Worm (Caenorhabditis elegans) whole organism, young adult: ENCODE results near the gene srh-41.

ENCODE experiments used
- C17E4.6 ChIP-seq: fragments of 200-800 bp; sonication (Bioruptor generic); IDR thresholded peaks from 2 replicates; pipeline ENCODE4 v1.3.6; 2022; ENCODE audit warnings: missing genetic modification reagents, missing genetic modification characterization, missing compliant biosample characterization
- F22D6.2 ChIP-seq: sonication (generic microtip); optimal IDR thresholded peaks from 2 replicates; lab custom pipeline; 2016; ENCODE audit warnings: mild to moderate bottlenecking, missing genetic modification characterization, missing compliant biosample characterization
- F33H1.4 ChIP-seq: fragments of 200-800 bp; sonication (Bioruptor generic); IDR thresholded peaks from 2 replicates; pipeline ENCODE4 v1.3.6; 2022; ENCODE audit warnings: missing genetic modification reagents, missing genetic modification characterization, missing compliant biosample characterization
- F55B11.4 ChIP-seq: sonication (generic microtip); optimal IDR thresholded peaks from 2 replicates; lab custom pipeline; 2016; ENCODE audit warnings: missing compliant biosample characterization, missing genetic modification characterization, borderline replicate concordance; ENCODE audit not compliant: insufficient read depth
- F57A8.1 ChIP-seq: fragments of 200-800 bp; sonication (Bioruptor generic); optimal IDR thresholded peaks from 2 replicates; lab custom pipeline; 2018; ENCODE audit warnings: mild to moderate bottlenecking, missing genetic modification characterization, moderate library complexity, missing compliant biosample characterization
- F57C9.4 ChIP-seq: sonication (generic microtip); optimal IDR thresholded peaks from 2 replicates; lab custom pipeline; 2017; ENCODE audit warnings: mild to moderate bottlenecking, missing genetic modification characterization, missing compliant biosample characterization
- K12H6.12 ChIP-seq: fragments of 200-800 bp; sonication (Bioruptor generic); optimal IDR thresholded peaks from 2 replicates; lab custom pipeline; 2018; ENCODE audit warnings: mild to moderate bottlenecking, missing genetic modification characterization, missing compliant biosample characterization
- T26A5.8 ChIP-seq: sonication (generic microtip); optimal IDR thresholded peaks from 2 replicates; lab custom pipeline; 2016; ENCODE audit warnings: missing genetic modification characterization, missing compliant biosample characterization
- Y53G8AR.9 ChIP-seq: fragments of 200-800 bp; sonication (Bioruptor generic); conservative IDR thresholded peaks from 2 replicates; pipeline ENCODE4 v1.3.6; 2022; ENCODE audit warnings: missing genetic modification reagents, missing genetic modification characterization, missing compliant biosample characterization
- Y79H2A.3 ChIP-seq: fragments of 200-800 bp; sonication (Bioruptor generic); conservative IDR thresholded peaks from 2 replicates; pipeline ENCODE4 v1.3.6; 2022; ENCODE audit warnings: missing genetic modification reagents, missing genetic modification characterization, missing compliant biosample characterization
- attf-5 ChIP-seq: fragments of 200-800 bp; sonication (Bioruptor generic); optimal IDR thresholded peaks from 2 replicates; lab custom pipeline; 2018; ENCODE audit warnings: mild to moderate bottlenecking, missing genetic modification characterization, missing compliant biosample characterization
- bed-2 ChIP-seq: fragments of 200-800 bp; sonication (Bioruptor generic); IDR thresholded peaks from 2 replicates; pipeline ENCODE4 v1.3.6; 2022; ENCODE audit warnings: missing genetic modification reagents, missing genetic modification characterization, missing compliant biosample characterization
- cebp-1 ChIP-seq, 2 experiments: fragments of 200-800 bp in 1 of 2; sonication (Bioruptor generic) in 1 of 2; sonication (generic microtip) in 1 of 2; IDR thresholded peaks in 1 of 2; optimal IDR thresholded peaks in 1 of 2; 2 replicates each; pipeline versions ENCODE4 v1.3.6 to Lab custom; 2017 to 2022; ENCODE audit warnings: missing compliant biosample characterization in 2 of 2, missing genetic modification characterization in 2 of 2, mild to moderate bottlenecking in 1 of 2, missing genetic modification reagents in 1 of 2, moderate library complexity in 1 of 2
- ceh-100 ChIP-seq: fragments of 200-800 bp; sonication (Bioruptor generic); IDR thresholded peaks from 2 replicates; pipeline ENCODE4 v1.3.6; 2022; ENCODE audit warnings: missing genetic modification reagents, missing genetic modification characterization, missing compliant biosample characterization
- ceh-58 ChIP-seq: fragments of 200-800 bp; sonication (Bioruptor generic); IDR thresholded peaks from 2 replicates; pipeline ENCODE4 v1.3.6; 2022; ENCODE audit warnings: missing genetic modification characterization, missing compliant biosample characterization
- egl-44 ChIP-seq: fragments of 200-800 bp; sonication (Bioruptor generic); IDR thresholded peaks from 2 replicates; pipeline ENCODE4 v1.3.6; 2022; ENCODE audit warnings: missing genetic modification reagents, missing genetic modification characterization, missing compliant biosample characterization
- egrh-3 ChIP-seq: fragments of 200-800 bp; sonication (Bioruptor generic); IDR thresholded peaks from 2 replicates; pipeline ENCODE4 v1.3.6; 2022; ENCODE audit warnings: missing genetic modification reagents, missing genetic modification characterization, missing compliant biosample characterization
- ets-4 ChIP-seq: fragments of 200-800 bp; sonication (Bioruptor generic); optimal IDR thresholded peaks from 2 replicates; lab custom pipeline; 2018; ENCODE audit warnings: mild to moderate bottlenecking, missing genetic modification characterization, missing compliant biosample characterization
- gei-17 ChIP-seq: fragments of 200-800 bp; sonication (Bioruptor generic); optimal IDR thresholded peaks from 2 replicates; lab custom pipeline; 2018; ENCODE audit warnings: mild to moderate bottlenecking, missing genetic modification characterization, missing compliant biosample characterization
- hlh-12 ChIP-seq: sonication (generic microtip); optimal IDR thresholded peaks from 2 replicates; lab custom pipeline; 2016; ENCODE audit warnings: missing genetic modification characterization, missing compliant biosample characterization
- hlh-26 ChIP-seq: fragments of 200-800 bp; sonication (Bioruptor generic); conservative IDR thresholded peaks from 2 replicates; pipeline ENCODE4 v1.3.6; 2022; ENCODE audit warnings: missing genetic modification reagents, missing genetic modification characterization, missing compliant biosample characterization
- hsf-1 ChIP-seq: fragments of 200-800 bp; sonication (Bioruptor generic); IDR thresholded peaks from 2 replicates; pipeline ENCODE4 v1.3.6; 2022; ENCODE audit warnings: missing genetic modification reagents, missing genetic modification characterization, missing compliant biosample characterization
- lag-1 ChIP-seq: fragments of 200-800 bp; sonication (Bioruptor generic); IDR thresholded peaks from 2 replicates; pipeline ENCODE4 v1.3.6; 2022; ENCODE audit warnings: missing genetic modification reagents, missing genetic modification characterization, missing compliant biosample characterization
- let-607 ChIP-seq, 2 experiments: fragments of 200-800 bp in 1 of 2; sonication (Bioruptor generic) in 1 of 2; sonication (generic microtip) in 1 of 2; optimal IDR thresholded peaks; 2 replicates each; lab custom pipeline; 2016 to 2018; ENCODE audit warnings: mild to moderate bottlenecking in 2 of 2, missing compliant biosample characterization in 2 of 2, missing genetic modification characterization in 2 of 2, moderate library complexity in 2 of 2, missing genotype in 1 of 2
- lir-1 ChIP-seq: fragments of 200-800 bp; sonication (Bioruptor generic); conservative IDR thresholded peaks from 2 replicates; pipeline ENCODE4 v1.3.6; 2022; ENCODE audit warnings: missing genetic modification reagents, missing genetic modification characterization, missing compliant biosample characterization
- lsy-27 ChIP-seq: sonication (generic microtip); optimal IDR thresholded peaks from 2 replicates; lab custom pipeline; 2017; ENCODE audit warnings: missing genetic modification characterization, mild to moderate bottlenecking, missing compliant biosample characterization, antibody characterized with exemption, missing genotype, borderline replicate concordance; ENCODE audit not compliant: insufficient read depth
- madf-10 ChIP-seq: sonication (generic microtip); optimal IDR thresholded peaks from 2 replicates; lab custom pipeline; 2016; ENCODE audit warnings: mild to moderate bottlenecking, missing genetic modification characterization, missing compliant biosample characterization
- madf-3 ChIP-seq: fragments of 200-800 bp; sonication (Bioruptor generic); IDR thresholded peaks from 2 replicates; pipeline ENCODE4 v1.3.6; 2022; ENCODE audit warnings: missing genetic modification reagents, missing genetic modification characterization, missing compliant biosample characterization
- madf-6 ChIP-seq: fragments of 200-800 bp; sonication (Bioruptor generic); IDR thresholded peaks from 2 replicates; pipeline ENCODE4 v1.3.6; 2022; ENCODE audit warnings: missing genetic modification reagents, missing genetic modification characterization, missing compliant biosample characterization
- madf-8 ChIP-seq: fragments of 200-800 bp; sonication (Bioruptor generic); conservative IDR thresholded peaks from 2 replicates; pipeline ENCODE4 v1.3.6; 2022; ENCODE audit warnings: missing genetic modification reagents, missing genetic modification characterization, missing compliant biosample characterization
- mcd-1 ChIP-seq: fragments of 200-800 bp; sonication (Bioruptor generic); IDR thresholded peaks from 2 replicates; pipeline ENCODE4 v1.3.6; 2022; ENCODE audit warnings: missing genetic modification reagents, missing genetic modification characterization, missing compliant biosample characterization
- nfyb-1 ChIP-seq: fragments of 200-800 bp; sonication (Bioruptor generic); IDR thresholded peaks from 2 replicates; pipeline ENCODE4 v1.3.6; 2022; ENCODE audit warnings: missing genetic modification reagents, missing genetic modification characterization, missing compliant biosample characterization
- nhr-179 ChIP-seq: sonication (generic microtip); optimal IDR thresholded peaks from 2 replicates; lab custom pipeline; 2016; ENCODE audit warnings: mild to moderate bottlenecking, missing genetic modification characterization, missing compliant biosample characterization
- nhr-27 ChIP-seq: fragments of 200-800 bp; sonication (Bioruptor generic); optimal IDR thresholded peaks from 2 replicates; lab custom pipeline; 2018; ENCODE audit warnings: mild to moderate bottlenecking, missing genetic modification characterization, moderate library complexity, missing compliant biosample characterization
- nhr-80 ChIP-seq: sonication (generic microtip); optimal IDR thresholded peaks from 2 replicates; lab custom pipeline; 2016; ENCODE audit warnings: missing genetic modification characterization, missing compliant biosample characterization
- rcor-1 ChIP-seq: fragments of 200-800 bp; sonication (Bioruptor generic); IDR thresholded peaks from 2 replicates; pipeline ENCODE4 v1.3.6; 2022; ENCODE audit warnings: missing genetic modification reagents, missing genetic modification characterization, missing compliant biosample characterization
- sdz-38 ChIP-seq: sonication (generic microtip); optimal IDR thresholded peaks from 2 replicates; lab custom pipeline; 2016; ENCODE audit warnings: missing genotype, missing genetic modification characterization, missing compliant biosample characterization
- sea-2 ChIP-seq: fragments of 200-800 bp; sonication (Bioruptor generic); IDR thresholded peaks from 2 replicates; pipeline ENCODE4 v1.3.6; 2022; ENCODE audit warnings: missing genetic modification characterization, missing compliant biosample characterization
- snpc-1.3 ChIP-seq: sonication (generic microtip); optimal IDR thresholded peaks from 2 replicates; lab custom pipeline; 2017; ENCODE audit warnings: missing genetic modification characterization, mild to moderate bottlenecking, missing compliant biosample characterization, antibody characterized with exemption, moderate library complexity, missing genotype, missing genetic modification reagents; ENCODE audit not compliant: insufficient read depth
- somi-1 ChIP-seq: fragments of 200-800 bp; sonication (Bioruptor generic); optimal IDR thresholded peaks from 2 replicates; lab custom pipeline; 2018; ENCODE audit warnings: mild to moderate bottlenecking, missing genetic modification characterization, missing compliant biosample characterization
- tbp1 ChIP-seq: fragments of 200-800 bp; sonication (Bioruptor generic); optimal IDR thresholded peaks from 2 replicates; lab custom pipeline; 2018; ENCODE audit warnings: mild to moderate bottlenecking, missing genetic modification characterization, missing compliant biosample characterization
- unc-62 ChIP-seq: fragments of 150-350 bp; optimal IDR thresholded peaks from 2 replicates; lab custom pipeline; 2014; ENCODE audit warnings: missing biosample characterization, missing genetic modification reagents, missing genetic modification characterization
- xnd-1 ChIP-seq: sonication (generic microtip); optimal IDR thresholded peaks from 2 replicates; lab custom pipeline; 2016; ENCODE audit warnings: missing genotype, missing genetic modification reagents, missing genetic modification characterization, missing compliant biosample characterization
- zfh-2 ChIP-seq: fragments of 200-800 bp; sonication (Bioruptor generic); conservative IDR thresholded peaks from 2 replicates; pipeline ENCODE4 v1.3.6; 2022; ENCODE audit warnings: missing genetic modification reagents, missing genetic modification characterization, missing compliant biosample characterization
- ztf-18 ChIP-seq: sonication (generic microtip); optimal IDR thresholded peaks from 2 replicates; lab custom pipeline; 2016; ENCODE audit warnings: missing genotype, mild to moderate bottlenecking, missing genetic modification characterization, missing compliant biosample characterization
- ztf-3 ChIP-seq: fragments of 200-800 bp; sonication (Bioruptor generic); optimal IDR thresholded peaks from 2 replicates; lab custom pipeline; 2018; ENCODE audit warnings: mild to moderate bottlenecking, missing genetic modification characterization, missing compliant biosample characterization

Gene srh-41

DNA sequence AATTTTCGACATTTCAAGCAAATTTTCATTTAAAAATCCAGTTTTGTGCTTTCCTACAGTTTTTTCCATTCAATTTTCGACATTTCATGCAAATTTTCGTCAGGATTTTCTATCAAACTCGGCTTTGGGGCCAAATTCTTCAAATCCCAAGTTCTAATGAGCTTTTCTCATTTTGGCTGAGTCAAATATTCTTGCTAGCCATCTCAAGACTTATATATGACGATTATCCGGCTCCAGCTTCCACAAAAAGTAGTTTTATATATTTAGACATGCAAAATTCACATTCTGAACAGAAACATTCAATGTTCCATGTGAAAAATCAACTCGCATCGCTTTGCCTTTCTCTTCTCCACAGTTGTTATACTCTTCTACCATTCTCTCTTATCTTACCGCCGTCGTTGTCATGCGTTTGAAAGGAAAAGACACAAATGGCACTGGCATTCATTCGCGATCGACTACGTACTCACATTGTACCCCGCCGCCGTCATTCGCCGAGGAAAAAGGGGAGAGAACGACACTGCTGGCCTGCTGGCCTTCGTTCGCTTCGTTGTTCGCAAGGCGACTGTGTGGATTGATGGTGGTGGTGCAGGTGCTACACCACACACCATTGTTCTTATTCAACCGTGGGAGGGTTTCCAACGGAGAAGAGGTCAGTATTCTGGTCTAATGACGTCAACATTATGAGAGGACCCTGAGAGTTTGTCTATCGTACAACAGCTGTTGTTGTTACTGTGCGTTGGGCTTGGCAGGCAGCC is 39.3 kb downstream of the srh-41 start (continued):
- no peak for TF ChIP-seq K12H6.12 (tag; lab: Kevin White, UChicago)
- no peak for TF ChIP-seq xnd-1
- TF ChIP-seq F22D6.2 (tag; lab: Kevin White, UChicago) = no peak
- no peak for TF ChIP-seq nhr-179 (tag; lab: Kevin White, UChicago)
- TF ChIP-seq F57A8.1 (GFP tag; lab: Kevin White, UChicago) = no peak
- no peak for TF ChIP-seq bed-2 (GFP tag; lab: Robert Waterston, UW)
- no peak for TF ChIP-seq hlh-12 (tag; lab: Kevin White, UChicago)
- no peak for TF ChIP-seq T26A5.8 (tag; lab: Kevin White, UChicago)
- TF ChIP-seq nhr-80 (tag; lab: Kevin White, UChicago) = peak; percentile 90
- no peak for TF ChIP-seq gei-17 (GFP tag; lab: Kevin White, UChicago)
- no peak for TF ChIP-seq madf-3
- TF ChIP-seq lir-1 (GFP tag; lab: Robert Waterston, UW) = no peak
- TF ChIP-seq lsy-27 (tag; lab: Kevin White, UChicago) = no peak
- TF ChIP-seq F55B11.4 = no peak
- TF ChIP-seq unc-62 (GFP tag; lab: Kevin White, UChicago) = peak; percentile 46
- no peak for TF ChIP-seq lag-1 (GFP tag; lab: Robert Waterston, UW)
- TF ChIP-seq attf-5 (GFP tag; lab: Kevin White, UChicago) = peak; percentile 29
- no peak for TF ChIP-seq somi-1 (GFP tag; lab: Kevin White, UChicago)
- no peak for TF ChIP-seq sdz-38 (tag; lab: Kevin White, UChicago)
- TF ChIP-seq F57C9.4 = no peak
- TF ChIP-seq C17E4.6 (GFP tag; lab: Robert Waterston, UW) = no peak
- TF ChIP-seq sea-2 (GFP tag; lab: Robert Waterston, UW) = no peak
- peak; percentile 51 for TF ChIP-seq ztf-18
- no peak for TF ChIP-seq madf-10
- no peak for TF ChIP-seq ceh-100 (GFP tag; lab: Robert Waterston, UW)
- no peak for TF ChIP-seq hlh-26
- no peak for TF ChIP-seq cebp-1 (GFP tag; IDR thresholded peaks at IDR 0.05; lab: Robert Waterston, UW)
- peak; percentile 33 for TF ChIP-seq cebp-1 (tag; optimal IDR thresholded peaks at IDR 0.05; lab: Kevin White, UChicago)
- TF ChIP-seq madf-8 (GFP tag; lab: Robert Waterston, UW) = no peak; the same call in 1 of the 2 replicates
- peak; percentile 75 for TF ChIP-seq ets-4 (GFP tag; lab: Kevin White, UChicago)
- no peak for TF ChIP-seq ceh-58 (GFP tag; lab: Robert Waterston, UW)
- TF ChIP-seq let-607 (tag; optimal IDR thresholded peaks at IDR 0.05; lab: Kevin White, UChicago) = no peak
- no peak for TF ChIP-seq ztf-3 (GFP tag; lab: Kevin White, UChicago)
- TF ChIP-seq snpc-1.3 (tag; lab: Kevin White, UChicago) = no peak
- TF ChIP-seq egrh-3 = peak; percentile 17; the same call in 1 of the 2 replicates
- no peak for TF ChIP-seq egl-44 (GFP tag; lab: Robert Waterston, UW)
- TF ChIP-seq Y53G8AR.9 (GFP tag; lab: Robert Waterston, UW) = no peak
- no peak for TF ChIP-seq tbp1 (GFP tag; lab: Kevin White, UChicago)
- TF ChIP-seq hsf-1 (GFP tag; lab: Robert Waterston, UW) = 0 out of 2 replicates have a peak, but pooled peaks have one; percentile 5
- TF ChIP-seq rcor-1 (GFP tag; lab: Robert Waterston, UW) = 0 out of 2 replicates have a peak, but pooled peaks have one; percentile 42
- no peak for TF ChIP-seq F33H1.4 (GFP tag; lab: Robert Waterston, UW)
- TF ChIP-seq Y79H2A.3 = 0 out of 2 replicates have a peak, but pooled peaks have one; percentile 11
- peak; percentile 28; the same call in 1 of the 2 replicates for TF ChIP-seq mcd-1 (GFP tag; lab: Robert Waterston, UW)
- no peak for TF ChIP-seq nhr-27 (tag; lab: Kevin White, UChicago)
- TF ChIP-seq zfh-2 (GFP tag; lab: Robert Waterston, UW) = peak; percentile 70
- TF ChIP-seq madf-6 = no peak
- TF ChIP-seq nfyb-1 (GFP tag; lab: Robert Waterston, UW) = peak; percentile 54; the same call in 1 of the 2 replicates
